Fruit fly (Drosophila melanogaster) whole organism, prepupa: ENCODE measurements around the gene noc.

ENCODE experiments used
- Blimp-1 ChIP-seq: fragments of 200-800 bp; sonication (Bioruptor generic); optimal IDR thresholded peaks from 3 replicates; lab custom pipeline; 2017; ENCODE audit warnings: missing biosample characterization, missing genetic modification characterization, mild to moderate bottlenecking, moderate library complexity, missing genetic modification reagents
- CG10631 ChIP-seq: fragments of 200-800 bp; sonication (Bioruptor generic); optimal IDR thresholded peaks from 2 replicates; lab custom pipeline; 2016; ENCODE audit warnings: missing biosample characterization, missing genetic modification characterization
- CG10669 ChIP-seq: fragments of 200-800 bp; sonication (Bioruptor generic); optimal IDR thresholded peaks from 3 replicates; lab custom pipeline; 2018; ENCODE audit warnings: missing biosample characterization, mild to moderate bottlenecking, missing genetic modification characterization, moderate library complexity
- CG11294 ChIP-seq: fragments of 200-800 bp; sonication (Bioruptor generic); IDR thresholded peaks from 2 replicates; pipeline ENCODE4 v1.3.6; 2022; ENCODE audit warnings: missing biosample characterization, missing genetic modification characterization
- CG11762 ChIP-seq: fragments of 200-800 bp; sonication (Bioruptor generic); optimal IDR thresholded peaks from 3 replicates; lab custom pipeline; 2016; ENCODE audit warnings: missing biosample characterization, missing genetic modification characterization; ENCODE audit not compliant: insufficient read depth
- CG15336 ChIP-seq: fragments of 200-800 bp; sonication (Bioruptor generic); IDR thresholded peaks from 2 replicates; pipeline ENCODE4 v1.3.6; 2022; ENCODE audit warnings: missing biosample characterization, missing genetic modification characterization
- CG1621 ChIP-seq: fragments of 200-800 bp; sonication (Bioruptor generic); optimal IDR thresholded peaks from 3 replicates; lab custom pipeline; 2018; ENCODE audit warnings: missing biosample characterization, mild to moderate bottlenecking, missing genetic modification characterization
- CG16779 ChIP-seq: fragments of 200-800 bp; sonication (Bioruptor generic); optimal IDR thresholded peaks from 3 replicates; lab custom pipeline; 2017; ENCODE audit warnings: missing biosample characterization, mild to moderate bottlenecking, missing genetic modification characterization
- CG3032 ChIP-seq: fragments of 200-800 bp; optimal IDR thresholded peaks from 2 replicates; lab custom pipeline; 2019; ENCODE audit warnings: missing biosample characterization, mild to moderate bottlenecking, missing genetic modification characterization, moderate library complexity
- CG31627 ChIP-seq: fragments of 200-800 bp; sonication (Bioruptor generic); optimal IDR thresholded peaks from 3 replicates; lab custom pipeline; 2016; ENCODE audit warnings: missing biosample characterization, missing genetic modification characterization
- CG32006 ChIP-seq: fragments of 200-800 bp; sonication (Bioruptor generic); optimal IDR thresholded peaks from 3 replicates; lab custom pipeline; 2017; ENCODE audit warnings: missing biosample characterization, mild to moderate bottlenecking, missing genetic modification characterization
- CG34406 ChIP-seq: fragments of 200-800 bp; sonication (Bioruptor generic); optimal IDR thresholded peaks from 3 replicates; lab custom pipeline; 2016; ENCODE audit warnings: missing biosample characterization, missing genetic modification characterization
- CG3919 ChIP-seq: fragments of 200-800 bp; sonication (Bioruptor generic); optimal IDR thresholded peaks from 3 replicates; lab custom pipeline; 2016; ENCODE audit warnings: missing biosample characterization, missing genetic modification characterization
- CG4318 ChIP-seq: fragments of 200-800 bp; sonication (Bioruptor generic); optimal IDR thresholded peaks from 3 replicates; lab custom pipeline; 2017; ENCODE audit warnings: missing biosample characterization, mild to moderate bottlenecking, missing genetic modification characterization
- CG6163 ChIP-seq: fragments of 200-800 bp; sonication (Bioruptor generic); IDR thresholded peaks from 3 replicates; pipeline ENCODE4 v1.3.6; 2022; ENCODE audit warnings: missing biosample characterization, missing genetic modification characterization
- CG6276 ChIP-seq: fragments of 200-800 bp; sonication (Bioruptor generic); optimal IDR thresholded peaks from 2 replicates; lab custom pipeline; 2017; ENCODE audit warnings: missing biosample characterization, mild to moderate bottlenecking, missing genetic modification characterization
- CG6792 ChIP-seq: fragments of 200-800 bp; sonication (Bioruptor generic); optimal IDR thresholded peaks from 3 replicates; lab custom pipeline; 2016; ENCODE audit warnings: missing biosample characterization, missing genetic modification characterization
- CG6854 ChIP-seq: fragments of 200-800 bp; sonication (Bioruptor generic); optimal IDR thresholded peaks from 2 replicates; lab custom pipeline; 2017; ENCODE audit warnings: missing biosample characterization, mild to moderate bottlenecking, missing genetic modification characterization
- CG7368 ChIP-seq: fragments of 200-800 bp; sonication (Bioruptor generic); optimal IDR thresholded peaks from 3 replicates; lab custom pipeline; 2016; ENCODE audit warnings: missing biosample characterization, missing genetic modification characterization
- CG8119 ChIP-seq: fragments of 200-800 bp; sonication (Bioruptor generic); IDR thresholded peaks from 3 replicates; pipeline ENCODE4 v1.3.6; 2022; ENCODE audit warnings: missing biosample characterization, missing genetic modification characterization
- CG8319 ChIP-seq: fragments of 200-800 bp; sonication (Bioruptor generic); optimal IDR thresholded peaks from 3 replicates; lab custom pipeline; 2016; ENCODE audit warnings: missing biosample characterization, missing genetic modification characterization
- CG8632 ChIP-seq: fragments of 200-800 bp; sonication (Bioruptor generic); optimal IDR thresholded peaks from 3 replicates; lab custom pipeline; 2016; ENCODE audit warnings: missing biosample characterization, missing genetic modification characterization
- Eip75B ChIP-seq: fragments of 200-800 bp; sonication (Bioruptor generic); optimal IDR thresholded peaks from 3 replicates; lab custom pipeline; 2016; ENCODE audit warnings: missing biosample characterization, missing genetic modification characterization
- Eip78C ChIP-seq: fragments of 200-800 bp; sonication (Bioruptor generic); peaks from one replicate; lab custom pipeline; 2016; ENCODE audit warnings: missing biosample characterization, missing genetic modification characterization
- Eip93F ChIP-seq: fragments of 200-800 bp; sonication (Bioruptor generic); optimal IDR thresholded peaks from 2 replicates; lab custom pipeline; 2016; ENCODE audit warnings: missing biosample characterization, mild to moderate bottlenecking, missing genetic modification characterization
- Ets21C ChIP-seq: fragments of 200-800 bp; sonication (Bioruptor generic); optimal IDR thresholded peaks from 3 replicates; lab custom pipeline; 2016; ENCODE audit warnings: missing biosample characterization, missing genetic modification characterization
- Ets96B ChIP-seq: fragments of 200-800 bp; optimal IDR thresholded peaks from 2 replicates; lab custom pipeline; 2019; ENCODE audit warnings: missing biosample characterization, mild to moderate bottlenecking, missing genetic modification characterization, moderate library complexity
- Gug ChIP-seq: fragments of 200-800 bp; sonication (Bioruptor generic); IDR thresholded peaks from 2 replicates; pipeline ENCODE4 v1.3.6; 2022; ENCODE audit warnings: missing biosample characterization, missing genetic modification characterization
- Hr38 ChIP-seq: sonication (Bioruptor generic); optimal IDR thresholded peaks from 2 replicates; lab custom pipeline; 2016; ENCODE audit warnings: missing biosample characterization, missing genetic modification characterization
- Hr39 ChIP-seq: fragments of 200-800 bp; sonication (Bioruptor generic); optimal IDR thresholded peaks from 2 replicates; lab custom pipeline; 2016; ENCODE audit warnings: missing biosample characterization, missing genetic modification characterization
- Hr4 ChIP-seq: fragments of 200-800 bp; sonication (Bioruptor generic); optimal IDR thresholded peaks from 3 replicates; lab custom pipeline; 2016; ENCODE audit warnings: missing biosample characterization, missing genetic modification characterization
- Lpt ChIP-seq: fragments of 200-800 bp; sonication (Bioruptor generic); optimal IDR thresholded peaks from 3 replicates; lab custom pipeline; 2016; ENCODE audit warnings: missing biosample characterization, missing genetic modification characterization
- Met ChIP-seq: fragments of 200-800 bp; sonication (Bioruptor generic); optimal IDR thresholded peaks from 3 replicates; lab custom pipeline; 2016; ENCODE audit warnings: missing biosample characterization, missing genetic modification characterization
- OdsH ChIP-seq: fragments of 200-800 bp; sonication (Bioruptor generic); optimal IDR thresholded peaks from 3 replicates; lab custom pipeline; 2016; ENCODE audit warnings: missing biosample characterization, missing genetic modification characterization
- Smox ChIP-seq: fragments of 200-800 bp; sonication (Bioruptor generic); optimal IDR thresholded peaks from 3 replicates; lab custom pipeline; 2016; ENCODE audit warnings: missing biosample characterization, missing genetic modification characterization
- Sox102F ChIP-seq: fragments of 200-800 bp; sonication (Bioruptor generic); optimal IDR thresholded peaks from 2 replicates; lab custom pipeline; 2016; ENCODE audit warnings: missing biosample characterization, mild to moderate bottlenecking, missing genetic modification characterization
- Sox14 ChIP-seq: fragments of 200-800 bp; sonication (Bioruptor generic); optimal IDR thresholded peaks from 3 replicates; lab custom pipeline; 2016; ENCODE audit warnings: missing biosample characterization, missing genetic modification characterization
- Sox15 ChIP-seq: fragments of 200-800 bp; sonication (Bioruptor generic); optimal IDR thresholded peaks from 3 replicates; lab custom pipeline; 2016; ENCODE audit warnings: missing biosample characterization, missing genetic modification characterization
- acj6 ChIP-seq: fragments of 200-800 bp; sonication (Bioruptor generic); optimal IDR thresholded peaks from 3 replicates; lab custom pipeline; 2016; ENCODE audit warnings: missing biosample characterization, missing genetic modification characterization
- cyc ChIP-seq: fragments of 200-800 bp; sonication (Bioruptor generic); optimal IDR thresholded peaks from 3 replicates; lab custom pipeline; 2016; ENCODE audit warnings: missing biosample characterization, missing genetic modification characterization
- dsx ChIP-seq: fragments of 200-800 bp; optimal IDR thresholded peaks from 3 replicates; lab custom pipeline; 2019; ENCODE audit warnings: missing biosample characterization, mild to moderate bottlenecking, missing genetic modification characterization, moderate library complexity; ENCODE audit not compliant: poor library complexity, severe bottlenecking
- eg ChIP-seq: fragments of 200-800 bp; sonication (Bioruptor generic); IDR thresholded peaks from 3 replicates; pipeline ENCODE4 v1.3.6; 2022; ENCODE audit warnings: missing biosample characterization, missing genetic modification characterization
- esn ChIP-seq: fragments of 200-800 bp; sonication (Bioruptor generic); optimal IDR thresholded peaks from 2 replicates; lab custom pipeline; 2016; ENCODE audit warnings: missing biosample characterization, mild to moderate bottlenecking, missing genetic modification characterization, moderate library complexity
- fd59A ChIP-seq: fragments of 200-800 bp; sonication (Bioruptor generic); optimal IDR thresholded peaks from 2 replicates; lab custom pipeline; 2017; ENCODE audit warnings: missing biosample characterization, mild to moderate bottlenecking, missing genetic modification characterization, missing genetic modification reagents
- fd85E ChIP-seq: fragments of 200-800 bp; sonication (Bioruptor generic); optimal IDR thresholded peaks from 3 replicates; lab custom pipeline; 2016; ENCODE audit warnings: missing biosample characterization, missing genetic modification characterization
- fkh ChIP-seq: fragments of 200-800 bp; sonication (Bioruptor generic); optimal IDR thresholded peaks from 3 replicates; lab custom pipeline; 2017; ENCODE audit warnings: missing biosample characterization, mild to moderate bottlenecking, missing genetic modification characterization, moderate library complexity
- lz ChIP-seq: fragments of 200-800 bp; sonication (Bioruptor generic); optimal IDR thresholded peaks from 3 replicates; lab custom pipeline; 2016; ENCODE audit warnings: missing biosample characterization, missing genetic modification characterization
- net ChIP-seq: fragments of 200-800 bp; sonication (Bioruptor generic); optimal IDR thresholded peaks from 3 replicates; lab custom pipeline; 2016; ENCODE audit warnings: missing biosample characterization, missing genetic modification characterization
- pdm3 ChIP-seq: fragments of 200-800 bp; sonication (Bioruptor generic); optimal IDR thresholded peaks from 3 replicates; lab custom pipeline; 2016; ENCODE audit warnings: missing biosample characterization, missing genetic modification characterization
- salr ChIP-seq, 2 experiments: fragments of 200-800 bp; sonication (Bioruptor generic); optimal IDR thresholded peaks; 3 replicates each; lab custom pipeline; 2016 to 2018; ENCODE audit warnings: missing biosample characterization in 2 of 2, missing genetic modification characterization in 2 of 2, mild to moderate bottlenecking in 1 of 2
- ss ChIP-seq, 2 experiments: fragments of 200-800 bp; sonication (Bioruptor generic); optimal IDR thresholded peaks; 2 replicates in 1 of 2; 3 replicates in 1 of 2; lab custom pipeline; 2017 to 2018; ENCODE audit warnings: mild to moderate bottlenecking in 2 of 2, missing biosample characterization in 2 of 2, missing genetic modification characterization in 2 of 2, moderate library complexity in 1 of 2
- svp ChIP-seq: fragments of 200-800 bp; sonication (Bioruptor generic); peaks from one replicate; lab custom pipeline; 2016; ENCODE audit warnings: missing biosample characterization, missing genetic modification characterization
- topi ChIP-seq: fragments of 200-800 bp; sonication (Bioruptor generic); optimal IDR thresholded peaks from 3 replicates; lab custom pipeline; 2016; ENCODE audit warnings: missing biosample characterization, missing genetic modification characterization

The noc gene

DNA sequence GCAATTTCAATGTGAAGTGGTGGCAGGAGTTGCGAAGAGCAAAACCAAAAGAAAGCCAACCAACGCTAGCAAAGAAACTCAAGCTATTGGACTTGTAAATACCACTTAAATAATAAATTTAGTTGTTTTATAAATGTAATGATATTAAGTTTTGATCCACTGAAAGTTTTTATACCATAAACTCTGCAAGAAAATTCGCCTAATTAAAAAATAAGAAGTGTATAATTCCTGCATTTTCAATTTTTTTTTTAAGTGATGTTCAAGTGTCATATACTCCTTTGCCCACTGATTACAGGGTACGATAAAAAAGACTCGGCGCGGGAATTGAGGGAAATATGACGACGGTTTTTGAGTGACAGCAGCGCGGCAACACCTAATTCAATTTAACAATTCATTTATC is 28.6 kb downstream of the noc start:
- TF ChIP-seq CG31627 (GFP tag; lab: Kevin White, UChicago) (peak; percentile 82), CG11762 (GFP tag; lab: Kevin White, UChicago) (no peak), Eip78C (GFP tag; lab: Kevin White, UChicago) (peak; percentile 92), CG6792 (peak; percentile 74), dsx (GFP tag; lab: Kevin White, UChicago) (no peak), CG10669 (GFP tag; lab: Kevin White, UChicago) (peak; percentile 7), CG8632 (GFP tag; lab: Kevin White, UChicago) (peak; percentile 67), topi (GFP tag; lab: Kevin White, UChicago) (peak; percentile 64), Sox102F (GFP tag; lab: Kevin White, UChicago) (peak; percentile 81), CG15336 (GFP tag; lab: Robert Waterston, UW) (peak; percentile 53; the same call in 1 of the 2 replicates), pdm3 (GFP tag; lab: Kevin White, UChicago) (peak; percentile 76), CG6163 (peak; percentile 45; the same call in 1 of the 3 replicates), eg (GFP tag; lab: Robert Waterston, UW) (peak; percentile 28; the same call in 1 of the 3 replicates), Sox15 (GFP tag; lab: Kevin White, UChicago) (peak; percentile 19), net (GFP tag; lab: Kevin White, UChicago) (peak; percentile 66), cyc (GFP tag; lab: Kevin White, UChicago) (peak; percentile 50), Met (GFP tag; lab: Kevin White, UChicago) (peak; percentile 78), CG16779 (no peak), Eip93F (GFP tag; lab: Kevin White, UChicago) (peak; percentile 24), OdsH (peak; percentile 67), Blimp-1 (GFP tag; lab: Kevin White, UChicago) (no peak), fd85E (no peak), Hr4 (GFP tag; lab: Kevin White, UChicago) (peak; percentile 61), Lpt (no peak), Gug (no peak), acj6 (peak; percentile 73), fd59A (GFP tag; lab: Kevin White, UChicago) (peak; percentile 63), CG10631 (GFP tag; lab: Kevin White, UChicago) (peak; percentile 41), lz (peak; percentile 68), esn (GFP tag; lab: Kevin White, UChicago) (peak; percentile 87), salr (GFP tag; optimal IDR thresholded peaks at IDR 0.05; lab: Kevin White, UChicago) (peak in 1 of 2 experiments; percentile 30), CG4318 (no peak), ss (GFP tag; optimal IDR thresholded peaks at IDR 0.05; lab: Kevin White, UChicago) (no peak), CG3032 (tag; lab: Kevin White, UChicago) (peak; percentile 19), CG32006 (GFP tag; lab: Kevin White, UChicago) (peak; percentile 57), Hr39 (peak; percentile 63), CG34406 (GFP tag; lab: Kevin White, UChicago) (peak; percentile 68), CG1621 (no peak), CG6854 (GFP tag; lab: Kevin White, UChicago) (no peak), Smox (peak; percentile 82), Sox14 (peak; percentile 72), CG11294 (GFP tag; lab: Robert Waterston, UW) (no peak), Eip75B (peak; percentile 57), CG3919 (GFP tag; lab: Kevin White, UChicago) (peak; percentile 60), Ets96B (tag; lab: Kevin White, UChicago) (peak; percentile 61), CG6276 (GFP tag; lab: Kevin White, UChicago) (no peak), CG8119 (peak; percentile 75), Hr38 (GFP tag; lab: Kevin White, UChicago) (no peak), CG7368 (no peak), fkh (GFP tag; lab: Kevin White, UChicago) (no peak), Ets21C (GFP tag; lab: Kevin White, UChicago) (peak; percentile 58), CG8319 (GFP tag; lab: Kevin White, UChicago) (peak; percentile 29), svp (GFP tag; lab: Kevin White, UChicago) (peak; percentile 87)
